Fruit fly (Drosophila melanogaster) whole organism, embryonic: Measurements from ENCODE around the gene eIF4H2.

Source experiments
- Ada2b ChIP-seq: fragments of 200-800 bp; sonication (Bioruptor generic); IDR thresholded peaks from 2 replicates; pipeline ENCODE4 v1.3.6; 2022; ENCODE audit warnings: missing biosample characterization, missing genetic modification characterization
- Antp ChIP-seq: fragments of 200-800 bp; sonication (Bioruptor generic); optimal IDR thresholded peaks from 3 replicates; lab custom pipeline; 2016; ENCODE audit warnings: missing biosample characterization, missing genetic modification characterization
- Bdp1 ChIP-seq: fragments of 200-800 bp; sonication (Bioruptor generic); optimal IDR thresholded peaks from 3 replicates; lab custom pipeline; 2016; ENCODE audit warnings: missing biosample characterization, missing genetic modification characterization
- Blimp-1 ChIP-seq: fragments of 200-800 bp; sonication (Bioruptor generic); optimal IDR thresholded peaks from 3 replicates; lab custom pipeline; 2018; ENCODE audit warnings: missing biosample characterization, missing genetic modification characterization, mild to moderate bottlenecking, moderate library complexity, missing genetic modification reagents
- CG10565 ChIP-seq: fragments of 200-800 bp; sonication (Bioruptor generic); optimal IDR thresholded peaks from 3 replicates; lab custom pipeline; 2016; ENCODE audit warnings: missing biosample characterization, mild to moderate bottlenecking, missing genetic modification characterization
- CG11456 ChIP-seq: fragments of 200-800 bp; sonication (Bioruptor generic); IDR thresholded peaks from 3 replicates; pipeline ENCODE4 v1.3.6; 2022; ENCODE audit warnings: missing biosample characterization, missing genetic modification characterization
- CG11504 ChIP-seq: fragments of 200-800 bp; sonication (Bioruptor generic); optimal IDR thresholded peaks from 3 replicates; lab custom pipeline; 2019; ENCODE audit warnings: missing biosample characterization, mild to moderate bottlenecking, missing genetic modification characterization, moderate library complexity
- CG11560 ChIP-seq: fragments of 200-800 bp; sonication (Bioruptor generic); IDR thresholded peaks from 3 replicates; pipeline ENCODE4 v1.3.6; 2022; ENCODE audit warnings: missing biosample characterization, missing genetic modification characterization
- CG12769 ChIP-seq: fragments of 200-800 bp; sonication (Bioruptor generic); optimal IDR thresholded peaks from 2 replicates; lab custom pipeline; 2019; ENCODE audit warnings: missing biosample characterization, mild to moderate bottlenecking, missing genetic modification characterization, moderate library complexity
- CG13123 ChIP-seq: fragments of 200-800 bp; sonication (Bioruptor generic); optimal IDR thresholded peaks from 2 replicates; lab custom pipeline; 2016; ENCODE audit warnings: missing biosample characterization, missing genetic modification characterization
- CG30431 ChIP-seq: fragments of 200-800 bp; sonication (Bioruptor generic); optimal IDR thresholded peaks from 2 replicates; lab custom pipeline; 2017; ENCODE audit warnings: missing biosample characterization, missing genetic modification characterization
- CG32767 ChIP-seq: fragments of 200-800 bp; sonication (Bioruptor generic); IDR thresholded peaks from 2 replicates; pipeline ENCODE4 v1.3.6; 2022; ENCODE audit warnings: missing biosample characterization, missing genetic modification characterization
- CG4360 ChIP-seq: fragments of 200-800 bp; sonication (Bioruptor generic); IDR thresholded peaks from 2 replicates; pipeline ENCODE4 v1.3.6; 2022; ENCODE audit warnings: missing biosample characterization, missing genetic modification characterization
- CG8765 ChIP-seq: fragments of 200-800 bp; sonication (Bioruptor generic); IDR thresholded peaks from 2 replicates; pipeline ENCODE4 v1.3.6; 2022; ENCODE audit warnings: missing biosample characterization, missing genetic modification characterization
- CG9797 ChIP-seq: fragments of 200-800 bp; sonication (Bioruptor generic); optimal IDR thresholded peaks from 3 replicates; lab custom pipeline; 2018; ENCODE audit warnings: missing biosample characterization, mild to moderate bottlenecking, missing genetic modification characterization
- Dbx ChIP-seq: fragments of 200-800 bp; sonication (Bioruptor generic); IDR thresholded peaks from 3 replicates; pipeline ENCODE4 v1.3.6; 2022; ENCODE audit warnings: missing biosample characterization, missing genetic modification characterization
- Drgx ChIP-seq: fragments of 200-800 bp; sonication (Bioruptor generic); IDR thresholded peaks from 2 replicates; pipeline ENCODE4 v1.3.6; 2022; ENCODE audit warnings: missing biosample characterization, missing genetic modification characterization
- Ets65A ChIP-seq: fragments of 200-800 bp; sonication (Bioruptor generic); peaks from one replicate; lab custom pipeline; 2016; ENCODE audit warnings: missing biosample characterization, missing genetic modification characterization
- Meics ChIP-seq: fragments of 200-800 bp; sonication (Bioruptor generic); optimal IDR thresholded peaks from 2 replicates; lab custom pipeline; 2017; ENCODE audit warnings: missing biosample characterization, mild to moderate bottlenecking, missing genetic modification characterization
- Ptx1 ChIP-seq: fragments of 200-800 bp; sonication (Bioruptor generic); IDR thresholded peaks from 2 replicates; pipeline ENCODE4 v1.3.6; 2022; ENCODE audit warnings: missing biosample characterization, missing genetic modification characterization
- Rfx ChIP-seq: fragments of 200-800 bp; sonication (Bioruptor generic); IDR thresholded peaks from 2 replicates; pipeline ENCODE4 v1.3.6; 2022; ENCODE audit warnings: missing biosample characterization, missing genetic modification characterization
- bcd ChIP-seq: fragments of 200-800 bp; sonication (Bioruptor generic); optimal IDR thresholded peaks from 2 replicates; lab custom pipeline; 2017; ENCODE audit warnings: missing biosample characterization, mild to moderate bottlenecking, missing genetic modification characterization
- cato ChIP-seq: fragments of 200-800 bp; sonication (Bioruptor generic); optimal IDR thresholded peaks from 2 replicates; lab custom pipeline; 2016; ENCODE audit warnings: missing biosample characterization, missing genetic modification characterization, borderline replicate concordance
- ftz-f1 ChIP-seq: fragments of 200-800 bp; sonication (Bioruptor generic); optimal IDR thresholded peaks from 2 replicates; lab custom pipeline; 2016; ENCODE audit warnings: missing biosample characterization, missing genetic modification characterization
- gsb-n ChIP-seq: fragments of 200-800 bp; sonication (Bioruptor generic); optimal IDR thresholded peaks from 3 replicates; lab custom pipeline; 2018; ENCODE audit warnings: missing biosample characterization, mild to moderate bottlenecking, missing genetic modification characterization
- kni ChIP-seq: fragments of 200-800 bp; sonication (Bioruptor generic); optimal IDR thresholded peaks from 3 replicates; lab custom pipeline; 2017; ENCODE audit warnings: mild to moderate bottlenecking, missing biosample characterization, missing genetic modification reagents, missing genetic modification characterization
- nmo ChIP-seq: fragments of 200-800 bp; sonication (Bioruptor generic); optimal IDR thresholded peaks from 2 replicates; lab custom pipeline; 2018; ENCODE audit warnings: missing biosample characterization, mild to moderate bottlenecking, missing genetic modification characterization, moderate library complexity
- onecut ChIP-seq: fragments of 200-800 bp; sonication (Bioruptor generic); IDR thresholded peaks from 2 replicates; pipeline ENCODE4 v1.3.6; 2022; ENCODE audit warnings: missing biosample characterization, missing genetic modification characterization
- prd ChIP-seq, 3 experiments: fragments of >200 bp in 2 of 3; fragments of 200-800 bp in 1 of 3; sonication (Bioruptor generic) in 1 of 3; optimal IDR thresholded peaks in 2 of 3; IDR thresholded peaks in 1 of 3; 2 replicates in 2 of 3; 3 replicates in 1 of 3; pipeline versions ENCODE4 v1.3.6 to Lab custom; 2017 to 2022; ENCODE audit warnings: missing biosample characterization in 1 of 3, missing genetic modification characterization in 1 of 3
- pros ChIP-seq: fragments of 200-800 bp; sonication (Bioruptor generic); optimal IDR thresholded peaks from 3 replicates; lab custom pipeline; 2019; ENCODE audit warnings: missing biosample characterization, mild to moderate bottlenecking, missing genetic modification characterization, moderate library complexity
- ranshi ChIP-seq: fragments of 200-800 bp; sonication (Bioruptor generic); IDR thresholded peaks from 2 replicates; pipeline ENCODE4 v1.3.6; 2022; ENCODE audit warnings: missing biosample characterization, missing genetic modification characterization
- sisA ChIP-seq: fragments of 200-800 bp; sonication (Bioruptor generic); IDR thresholded peaks from 2 replicates; pipeline ENCODE4 v1.3.6; 2022; ENCODE audit warnings: missing biosample characterization, missing genetic modification characterization
- ssp ChIP-seq: fragments of 200-800 bp; sonication (Bioruptor generic); IDR thresholded peaks from 2 replicates; pipeline ENCODE4 v1.3.6; 2022; ENCODE audit warnings: missing biosample characterization, missing genetic modification characterization
- tin ChIP-seq: fragments of 200-800 bp; sonication (Bioruptor generic); optimal IDR thresholded peaks from 3 replicates; lab custom pipeline; 2016; ENCODE audit warnings: missing biosample characterization, missing genetic modification characterization
- wdn ChIP-seq: fragments of 200-800 bp; sonication (Bioruptor generic); IDR thresholded peaks from 2 replicates; pipeline ENCODE4 v1.3.6; 2022; ENCODE audit warnings: missing biosample characterization, missing genetic modification characterization
- wek ChIP-seq: fragments of 200-800 bp; sonication (Bioruptor generic); optimal IDR thresholded peaks from 3 replicates; lab custom pipeline; 2018; ENCODE audit warnings: missing biosample characterization, mild to moderate bottlenecking, missing genetic modification characterization, moderate library complexity

The eIF4H2 gene

dm6 chr3R:30709270-30709669 is 16.6 kb upstream of the eIF4H2 start (continued):
- TF ChIP-seq kni (GFP tag; lab: Kevin White, UChicago) (no peak), CG9797 (GFP tag; lab: Kevin White, UChicago) (no peak), Blimp-1 (GFP tag; lab: Kevin White, UChicago) (peak; percentile 23), CG30431 (GFP tag; lab: Kevin White, UChicago) (peak; percentile 3), Meics (GFP tag; lab: Kevin White, UChicago) (peak; percentile 23), CG4360 (GFP tag; lab: Robert Waterston, UW) (no peak), sisA (GFP tag; lab: Robert Waterston, UW) (peak; percentile 50), Ada2b (GFP tag; lab: Robert Waterston, UW) (peak; percentile 29; the same call in 1 of the 2 replicates), CG13123 (GFP tag; lab: Kevin White, UChicago) (no peak), ftz-f1 (GFP tag; lab: Kevin White, UChicago) (no peak), CG11504 (tag; lab: Kevin White, UChicago) (peak; percentile 29), ssp (GFP tag; lab: Robert Waterston, UW) (peak; percentile 15; the same call in 1 of the 2 replicates), Antp (no peak), nmo (GFP tag; lab: Kevin White, UChicago) (peak; percentile 5), Ptx1 (GFP tag; lab: Robert Waterston, UW) (peak; percentile 35; the same call in 1 of the 2 replicates), tin (GFP tag; lab: Kevin White, UChicago) (peak; percentile 19), Dbx (0 out of 3 replicates have a peak, but pooled peaks have one; percentile 37), CG32767 (peak; percentile 33; the same call in 1 of the 2 replicates), ranshi (GFP tag; lab: Robert Waterston, UW) (peak; percentile 59; the same call in 1 of the 2 replicates), bcd (peak; percentile 3), wdn (GFP tag; lab: Robert Waterston, UW) (no peak), Bdp1 (GFP tag; lab: Kevin White, UChicago) (no peak), CG12769 (peak; percentile 2), wek (GFP tag; lab: Kevin White, UChicago) (no peak), CG11456 (GFP tag; lab: Robert Waterston, UW) (0 out of 3 replicates have a peak, but pooled peaks have one; percentile 27)
- TF ChIP-seq, all 482 proteins: peak for 67

- peak; percentile 51 for TF ChIP-seq pros
- no peak for TF ChIP-seq prd (optimal IDR thresholded peaks at IDR 0.05; lab: Kevin White, UChicago)
- TF ChIP-seq prd (GFP tag; IDR thresholded peaks at IDR 0.05; lab: Robert Waterston, UW), result 0 out of 3 replicates have a peak, but pooled peaks have one; percentile 4
- TF ChIP-seq gsb-n (tag; lab: Kevin White, UChicago), result peak; percentile 54
- TF ChIP-seq onecut (GFP tag; lab: Robert Waterston, UW), result no peak
These were observed 15.4 kb upstream of the eIF4H2 start for dm6 chr3R:30710442-30710841.

dm6 chr3R:30714395-30714794 is 11.5 kb upstream of the eIF4H2 start:
- TF ChIP-seq prd (optimal IDR thresholded peaks at IDR 0.05; lab: Kevin White, UChicago), result no peak
- TF ChIP-seq prd (GFP tag; IDR thresholded peaks at IDR 0.05; lab: Robert Waterston, UW), result no peak
- peak; percentile 27 for TF ChIP-seq Ets65A (GFP tag; lab: Kevin White, UChicago)
- no peak for TF ChIP-seq CG10565 (GFP tag; lab: Kevin White, UChicago)
- no peak for TF ChIP-seq nmo (GFP tag; lab: Kevin White, UChicago)
- no peak for TF ChIP-seq Rfx (GFP tag; lab: Robert Waterston, UW)
- no peak for TF ChIP-seq CG11560
- no peak for TF ChIP-seq CG8765
- no peak for TF ChIP-seq cato (GFP tag; lab: Kevin White, UChicago)
- peak; percentile 66 for TF ChIP-seq Drgx (GFP tag; lab: Robert Waterston, UW)
